Worm (Caenorhabditis elegans): ENCODE results near the gene ZK688.5.
A peak's percentile ranks its signal among the peaks of the same experiment; 100 is the strongest.

ZK688.5 gene

DNA sequence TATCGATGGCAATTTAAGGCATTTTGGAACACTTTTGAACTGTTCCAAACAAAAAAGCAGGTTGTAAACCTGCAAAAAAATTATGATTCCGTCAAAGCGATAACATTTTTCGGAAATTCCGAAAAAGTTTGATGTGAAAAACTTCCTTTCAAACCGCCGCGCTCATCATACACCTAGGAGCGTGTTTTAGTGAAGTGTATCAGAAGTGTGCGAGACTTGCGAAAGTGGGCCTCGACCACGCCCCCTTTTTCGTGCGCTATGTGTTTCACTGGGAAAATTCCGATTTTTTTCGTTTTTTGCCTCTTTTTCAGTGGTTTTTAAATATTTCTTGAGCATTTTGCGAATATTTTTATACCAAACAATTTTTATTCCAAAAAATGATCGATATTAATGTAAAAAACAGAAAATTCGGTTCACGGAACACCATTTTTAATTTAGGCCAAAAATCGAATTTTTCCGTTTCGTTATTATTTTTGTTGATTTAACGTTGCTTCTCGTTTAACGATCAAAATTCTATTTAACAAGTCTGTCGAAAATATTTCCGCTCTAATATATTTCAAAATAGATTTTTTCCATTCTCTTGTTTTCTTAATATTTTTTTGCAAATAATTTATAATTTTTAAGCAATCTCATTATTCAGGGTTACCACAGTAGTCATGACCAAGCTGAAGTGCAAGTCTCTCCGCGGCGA, 36.8 kb downstream of the ZK688.5 start, which contains the start of gene rpl-35 (continued):
- peak; percentile 99 to 100 for TF ChIP-seq efl-1 (optimal IDR thresholded peaks at IDR 0.05)
- peak; percentile 100 for TF ChIP-seq efl-1 (GFP tag; optimal IDR thresholded peaks at IDR 0.05 in 1 of 2)
- TF ChIP-seq egl-13 (tag; optimal IDR thresholded peaks at IDR 0.05), result peak; percentile 99
- peak; percentile 99 for TF ChIP-seq pax-3 (tag; optimal IDR thresholded peaks at IDR 0.05)
- TF ChIP-seq hlh-17 (GFP tag; optimal IDR thresholded peaks at IDR 0.05; ENCODE audit: borderline replicate concordance), result peak; percentile 79
- peak; percentile 99 for TF ChIP-seq nhr-237 (tag; optimal IDR thresholded peaks at IDR 0.05)
- TF ChIP-seq lsy-2 (tag; optimal IDR thresholded peaks at IDR 0.05), result peak; percentile 98 to 99
- peak; percentile 100 for TF ChIP-seq C16A3.4 (tag; optimal IDR thresholded peaks at IDR 0.05)
- TF ChIP-seq rnt-1 (tag; optimal IDR thresholded peaks at IDR 0.05), result peak; percentile 100
- TF ChIP-seq hlh-4 (tag; optimal IDR thresholded peaks at IDR 0.05), result peak; percentile 77
- peak; percentile 95 for TF ChIP-seq nhr-84 (tag; optimal IDR thresholded peaks at IDR 0.05)
- TF ChIP-seq vab-15 (tag; optimal IDR thresholded peaks at IDR 0.05), result peak; percentile 98
- peak; percentile 98 to 100 (median 98) for TF ChIP-seq elt-3 (tag; optimal IDR thresholded peaks at IDR 0.05)
- TF ChIP-seq nhr-28 (tag; optimal IDR thresholded peaks at IDR 0.05), result peak; percentile 15
- TF ChIP-seq alr-1 (tag; optimal IDR thresholded peaks at IDR 0.05; ENCODE audit: borderline replicate concordance), result no peak
- peak; percentile 3 to 98 for TF ChIP-seq mdl-1 (tag; optimal IDR thresholded peaks at IDR 0.05)
- peak; percentile 98 for TF ChIP-seq nhr-11 (tag; optimal IDR thresholded peaks at IDR 0.05)
- peak in 1 of 2 experiments; percentile 99 for TF ChIP-seq ztf-11 (tag; optimal IDR thresholded peaks at IDR 0.05)
- peak; percentile 99 for TF ChIP-seq xbp-1 (tag; optimal IDR thresholded peaks at IDR 0.05)
- peak; percentile 100 for TF ChIP-seq nhr-19 (GFP tag; conservative IDR thresholded peaks at IDR 0.05)
- TF ChIP-seq C04F5.9 (tag; optimal IDR thresholded peaks at IDR 0.05), result peak; percentile 98
- TF ChIP-seq unc-98 (GFP tag; IDR thresholded peaks at IDR 0.05), result peak; percentile 89; the same call in 1 of the 2 replicates
- peak; percentile 98 for TF ChIP-seq efl-3 (GFP tag; optimal IDR thresholded peaks at IDR 0.05)
- TF ChIP-seq fos-1 (tag; optimal IDR thresholded peaks at IDR 0.05), result peak; percentile 98
- peak; percentile 98 for TF ChIP-seq zip-4 (GFP tag; optimal IDR thresholded peaks at IDR 0.05)
- TF ChIP-seq C34B4.2 (tag; optimal IDR thresholded peaks at IDR 0.05), result peak; percentile 98
- TF ChIP-seq ces-1 (GFP tag; optimal IDR thresholded peaks at IDR 0.05), result peak; percentile 91
- peak; percentile 99 for TF ChIP-seq lin-15B (tag; optimal IDR thresholded peaks at IDR 0.05)
- peak; percentile 79 for TF ChIP-seq nhr-12 (tag; optimal IDR thresholded peaks at IDR 0.05)
- peak; percentile 100 for TF ChIP-seq tbx-2 (tag; optimal IDR thresholded peaks at IDR 0.05)
- TF ChIP-seq aly-2 (tag; optimal IDR thresholded peaks at IDR 0.05), result peak; percentile 99
- TF ChIP-seq skn-1 (tag; optimal IDR thresholded peaks at IDR 0.05), result peak; percentile 99
- peak; percentile 100 for TF ChIP-seq grh-1 (GFP tag; IDR thresholded peaks at IDR 0.05)
- TF ChIP-seq egl-27 (tag; optimal IDR thresholded peaks at IDR 0.05), result peak; percentile 85 to 95
- TF ChIP-seq nhr-47 (tag; optimal IDR thresholded peaks at IDR 0.05), result peak; percentile 100
- peak; percentile 99 for TF ChIP-seq ceh-88 (GFP tag; IDR thresholded peaks at IDR 0.05)

- TF ChIP-seq skn-1 (tag; optimal IDR thresholded peaks at IDR 0.05) (no peak), nhr-71 (tag; optimal IDR thresholded peaks at IDR 0.05) (peak; percentile 23), rnt-1 (tag; optimal IDR thresholded peaks at IDR 0.05) (peak; percentile 41), nhr-84 (tag; optimal IDR thresholded peaks at IDR 0.05) (no peak), alr-1 (tag; optimal IDR thresholded peaks at IDR 0.05; ENCODE audit: borderline replicate concordance) (no peak), ceh-8 (GFP tag; optimal IDR thresholded peaks at IDR 0.05) (no peak), lin-14 (GFP tag; optimal IDR thresholded peaks at IDR 0.05) (peak; percentile 74), unc-130 (tag; optimal IDR thresholded peaks at IDR 0.05) (no peak), lin-15B (tag; optimal IDR thresholded peaks at IDR 0.05) (no peak), C04F5.9 (tag; optimal IDR thresholded peaks at IDR 0.05) (no peak), sptf-1 (tag; optimal IDR thresholded peaks at IDR 0.05) (no peak), mef-2 (tag; optimal IDR thresholded peaks at IDR 0.05) (no peak), efl-1 (optimal IDR thresholded peaks at IDR 0.05) (peak in 1 of 2 experiments; percentile 24), efl-1 (GFP tag; optimal IDR thresholded peaks at IDR 0.05 in 1 of 2) (peak in 1 of 2 experiments; percentile 75), lsy-2 (tag; optimal IDR thresholded peaks at IDR 0.05) (peak; percentile 2 to 38)
These were observed 43.2 kb downstream of the ZK688.5 start for ce11 chrIII:7848173-7848572.

Data from whole organism, L1 larva.